Worm (Caenorhabditis elegans) whole organism, L4/young adult: Measurements from ENCODE around the gene R09A8.2.

Source experiments
- W03F9.2 ChIP-seq: fragments of 150-350 bp; optimal IDR thresholded peaks from 2 replicates; lab custom pipeline; 2014; ENCODE audit warnings: missing biosample characterization, missing genetic modification characterization
- dao-5 ChIP-seq: sonication (generic microtip); optimal IDR thresholded peaks from 2 replicates; lab custom pipeline; 2016; ENCODE audit warnings: missing genotype, missing genetic modification characterization, moderate library complexity, missing compliant biosample characterization
- him-1 ChIP-seq: sonication (generic microtip); optimal IDR thresholded peaks from 2 replicates; lab custom pipeline; 2016; ENCODE audit warnings: missing genotype, missing genetic modification reagents, missing genetic modification characterization, missing compliant biosample characterization

R09A8.2 gene

ce11 chrX:12627797-12628196 is 8.5 kb downstream of the R09A8.2 start:
- TF ChIP-seq dao-5 (tag; lab: Kevin White, UChicago) (no peak), W03F9.2 (tag; lab: Kevin White, UChicago) (no peak), him-1 (tag; lab: Kevin White, UChicago) (no peak)

ce11 chrX:12629257-12629656 is 10.0 kb downstream of the R09A8.2 start:
- TF ChIP-seq W03F9.2 (tag; lab: Kevin White, UChicago) (no peak), dao-5 (tag; lab: Kevin White, UChicago) (no peak), him-1 (tag; lab: Kevin White, UChicago) (peak; percentile 71)

ce11 chrX:12630005-12630404 is 10.7 kb downstream of the R09A8.2 start:
- TF ChIP-seq dao-5 (tag; lab: Kevin White, UChicago) (no peak), W03F9.2 (tag; lab: Kevin White, UChicago) (no peak), him-1 (tag; lab: Kevin White, UChicago) (no peak)

- TF ChIP-seq W03F9.2 (tag; lab: Kevin White, UChicago) (peak; percentile 22), him-1 (tag; lab: Kevin White, UChicago) (no peak)
Measured at ce11 chrX:12630556-12630955, 11.3 kb downstream of the R09A8.2 start.

- TF ChIP-seq W03F9.2 (tag; lab: Kevin White, UChicago) (no peak), him-1 (tag; lab: Kevin White, UChicago) (no peak), dao-5 (tag; lab: Kevin White, UChicago) (no peak)
Measured at ce11 chrX:12631446-12631845, 12.2 kb downstream of the R09A8.2 start.

ce11 chrX:12632657-12633056 is 13.4 kb downstream of the R09A8.2 start:
- TF ChIP-seq him-1 (tag; lab: Kevin White, UChicago) (no peak), dao-5 (tag; lab: Kevin White, UChicago) (no peak), W03F9.2 (tag; lab: Kevin White, UChicago) (no peak)

ce11 chrX:12633862-12634404 is 14.7 kb downstream of the R09A8.2 start, which contains the start of gene ivns-1:
ivns-1 (minus strand) TSS chrX:12634354.
- TF ChIP-seq him-1 (tag; lab: Kevin White, UChicago), result no peak
- no peak for TF ChIP-seq dao-5 (tag; lab: Kevin White, UChicago)
- no peak for TF ChIP-seq W03F9.2 (tag; lab: Kevin White, UChicago)

- TF ChIP-seq him-1 (tag; lab: Kevin White, UChicago) (no peak), W03F9.2 (tag; lab: Kevin White, UChicago) (peak; percentile 50)
Measured at ce11 chrX:12635010-12635409, 15.7 kb downstream of the R09A8.2 start.

- TF ChIP-seq him-1 (tag; lab: Kevin White, UChicago) (no peak), dao-5 (tag; lab: Kevin White, UChicago) (no peak), W03F9.2 (tag; lab: Kevin White, UChicago) (no peak)
Measured at ce11 chrX:12636242-12636641, 17.0 kb downstream of the R09A8.2 start.

ce11 chrX:12637978-12638377 is 18.7 kb downstream of the R09A8.2 start:
- TF ChIP-seq W03F9.2 (tag; lab: Kevin White, UChicago) (no peak), dao-5 (tag; lab: Kevin White, UChicago) (no peak)

ce11 chrX:12640459-12640858 is 21.2 kb downstream of the R09A8.2 start, which contains the start of gene R09A8.5:
R09A8.5 (minus strand) TSS chrX:12640559.
- TF ChIP-seq W03F9.2 (tag; lab: Kevin White, UChicago) (no peak), him-1 (tag; lab: Kevin White, UChicago) (no peak), dao-5 (tag; lab: Kevin White, UChicago) (no peak)

- TF ChIP-seq dao-5 (tag; lab: Kevin White, UChicago) (no peak), W03F9.2 (tag; lab: Kevin White, UChicago) (no peak), him-1 (tag; lab: Kevin White, UChicago) (no peak)
Measured at ce11 chrX:12640961-12641360, 21.7 kb downstream of the R09A8.2 start.

ce11 chrX:12642952-12643351 is 23.7 kb downstream of the R09A8.2 start:
- no peak for TF ChIP-seq W03F9.2 (tag; lab: Kevin White, UChicago)
- no peak for TF ChIP-seq dao-5 (tag; lab: Kevin White, UChicago)
- no peak for TF ChIP-seq him-1 (tag; lab: Kevin White, UChicago)

- TF ChIP-seq dao-5 (tag; lab: Kevin White, UChicago), result no peak
- no peak for TF ChIP-seq W03F9.2 (tag; lab: Kevin White, UChicago)
- no peak for TF ChIP-seq him-1 (tag; lab: Kevin White, UChicago)
Measured at ce11 chrX:12645846-12646245, 26.6 kb downstream of the R09A8.2 start.
